Worm (Caenorhabditis elegans) whole organism, L2 larva: ENCODE results near the gene F54H12.2.

Experiments used
- C34F6.9 ChIP-seq: fragments of 150-350 bp; optimal IDR thresholded peaks from 2 replicates; lab custom pipeline; 2014; ENCODE audit warnings: missing biosample characterization, missing genetic modification characterization
- F13H6.1 ChIP-seq: sonication (generic microtip); optimal IDR thresholded peaks from 2 replicates; lab custom pipeline; 2016; ENCODE audit warnings: missing genetic modification characterization, missing compliant biosample characterization
- R02D3.7 ChIP-seq: fragments of 150-350 bp; optimal IDR thresholded peaks from 2 replicates; lab custom pipeline; 2014; ENCODE audit warnings: missing biosample characterization, missing genetic modification characterization
- Y55F3AM.14 ChIP-seq: fragments of 200-800 bp; sonication (Bioruptor generic); optimal IDR thresholded peaks from 2 replicates; lab custom pipeline; 2018; ENCODE audit warnings: mild to moderate bottlenecking, missing genetic modification characterization, missing compliant biosample characterization
- ZK546.5 ChIP-seq: sonication (generic microtip); optimal IDR thresholded peaks from 2 replicates; lab custom pipeline; 2017; ENCODE audit warnings: missing biosample characterization, missing genetic modification characterization
- alr-1 ChIP-seq: fragments of 150-350 bp; optimal IDR thresholded peaks from 2 replicates; lab custom pipeline; 2014; ENCODE audit warnings: missing biosample characterization, missing genetic modification characterization
- ama-1 ChIP-seq: fragments of 150-350 bp; optimal IDR thresholded peaks from 2 replicates; lab custom pipeline; 2018; ENCODE audit warnings: inconsistent platforms
- blmp-1 ChIP-seq: sonication (generic microtip); optimal IDR thresholded peaks from 2 replicates; lab custom pipeline; 2017; ENCODE audit warnings: missing genetic modification characterization, mild to moderate bottlenecking, missing compliant biosample characterization, antibody characterized with exemption, moderate library complexity; ENCODE audit not compliant: insufficient read depth
- ceh-16 ChIP-seq: fragments of 150-350 bp; optimal IDR thresholded peaks from 2 replicates; lab custom pipeline; 2014; ENCODE audit warnings: missing biosample characterization, missing genetic modification characterization
- crh-2 ChIP-seq: sonication (generic microtip); optimal IDR thresholded peaks from 2 replicates; lab custom pipeline; 2017; ENCODE audit warnings: missing biosample characterization, missing genetic modification characterization
- dmd-4 ChIP-seq: sonication (generic microtip); optimal IDR thresholded peaks from 2 replicates; lab custom pipeline; 2017; ENCODE audit warnings: missing biosample characterization, missing genetic modification characterization
- egl-27 ChIP-seq: sonication (generic microtip); optimal IDR thresholded peaks from 3 replicates; lab custom pipeline; 2017; ENCODE audit warnings: missing biosample characterization, missing genetic modification reagents, missing genetic modification characterization
- elt-1 ChIP-seq: fragments of 150-350 bp; optimal IDR thresholded peaks from 2 replicates; lab custom pipeline; 2014; ENCODE audit warnings: missing biosample characterization, missing genetic modification characterization
- elt-3 ChIP-seq: sonication (generic microtip); optimal IDR thresholded peaks from 2 replicates; lab custom pipeline; 2017; ENCODE audit warnings: missing biosample characterization, missing genetic modification characterization
- fos-1 ChIP-seq: fragments of 150-350 bp; optimal IDR thresholded peaks from 2 replicates; lab custom pipeline; 2014; ENCODE audit warnings: missing biosample characterization, missing genetic modification characterization
- lin-11 ChIP-seq: fragments of 150-350 bp; sonication (generic microtip); optimal IDR thresholded peaks from 2 replicates; lab custom pipeline; 2014; ENCODE audit warnings: missing biosample characterization, missing genetic modification characterization, inconsistent platforms, mixed read lengths
- lin-13 ChIP-seq: fragments of 150-350 bp; optimal IDR thresholded peaks from 2 replicates; lab custom pipeline; 2014; ENCODE audit warnings: missing biosample characterization, missing genetic modification reagents, missing genetic modification characterization
- lsy-2 ChIP-seq, 2 experiments: fragments of 150-350 bp in 1 of 2; sonication (generic microtip) in 1 of 2; optimal IDR thresholded peaks; 2 replicates each; lab custom pipeline; 2014 to 2017; ENCODE audit warnings: missing biosample characterization in 2 of 2, missing genetic modification characterization in 2 of 2
- mab-5 ChIP-seq: fragments of 150-350 bp; optimal IDR thresholded peaks from 2 replicates; lab custom pipeline; 2014; ENCODE audit warnings: missing biosample characterization, missing genetic modification characterization
- mdl-1 ChIP-seq, 2 experiments: fragments of 150-350 bp in 1 of 2; sonication (generic microtip) in 1 of 2; optimal IDR thresholded peaks; 2 replicates each; lab custom pipeline; 2017; ENCODE audit warnings: missing biosample characterization in 2 of 2, missing genetic modification characterization in 2 of 2
- nhr-10 ChIP-seq: sonication (generic microtip); optimal IDR thresholded peaks from 2 replicates; lab custom pipeline; 2017; ENCODE audit warnings: missing biosample characterization, missing genetic modification characterization
- nhr-11 ChIP-seq: fragments of 150-350 bp; optimal IDR thresholded peaks from 2 replicates; lab custom pipeline; 2014; ENCODE audit warnings: missing biosample characterization, missing genetic modification characterization
- nhr-12 ChIP-seq: fragments of 150-350 bp; optimal IDR thresholded peaks from 2 replicates; lab custom pipeline; 2014; ENCODE audit warnings: missing biosample characterization, missing genetic modification characterization
- nhr-129 ChIP-seq: fragments of 150-350 bp; optimal IDR thresholded peaks from 2 replicates; lab custom pipeline; 2014; ENCODE audit warnings: missing biosample characterization, missing genetic modification characterization
- nhr-21 ChIP-seq: fragments of 150-350 bp; optimal IDR thresholded peaks from 2 replicates; lab custom pipeline; 2014; ENCODE audit warnings: missing biosample characterization, missing genetic modification characterization
- nhr-23 ChIP-seq: fragments of 150-350 bp; optimal IDR thresholded peaks from 2 replicates; lab custom pipeline; 2014; ENCODE audit warnings: missing biosample characterization, missing genetic modification reagents, missing genetic modification characterization
- nhr-237 ChIP-seq: fragments of 150-350 bp; optimal IDR thresholded peaks from 2 replicates; lab custom pipeline; 2014; ENCODE audit warnings: missing biosample characterization, missing genetic modification characterization
- nhr-25 ChIP-seq: fragments of 150-350 bp; sonication (generic microtip); optimal IDR thresholded peaks from 3 replicates; lab custom pipeline; 2014; ENCODE audit warnings: missing biosample characterization, missing genetic modification characterization
- nhr-77 ChIP-seq: fragments of 150-350 bp; optimal IDR thresholded peaks from 2 replicates; lab custom pipeline; 2014; ENCODE audit warnings: missing biosample characterization, missing genetic modification characterization
- peb-1 ChIP-seq: fragments of 150-350 bp; optimal IDR thresholded peaks from 2 replicates; lab custom pipeline; 2014; ENCODE audit warnings: missing biosample characterization, missing genetic modification characterization
- sma-3 ChIP-seq: sonication (generic microtip); optimal IDR thresholded peaks from 2 replicates; lab custom pipeline; 2016; ENCODE audit warnings: missing genetic modification reagents, missing genetic modification characterization, missing compliant biosample characterization
- sma-9 ChIP-seq, 2 experiments: fragments of 150-350 bp in 1 of 2; sonication (generic microtip) in 1 of 2; optimal IDR thresholded peaks; 2 replicates each; lab custom pipeline; 2014 to 2016; ENCODE audit warnings: missing genetic modification characterization in 2 of 2, mild to moderate bottlenecking in 1 of 2, missing biosample characterization in 1 of 2, missing compliant biosample characterization in 1 of 2, missing genetic modification reagents in 1 of 2, moderate library complexity in 1 of 2
- snpc-4 ChIP-seq: fragments of 150-350 bp; optimal IDR thresholded peaks from 2 replicates; lab custom pipeline; 2014; ENCODE audit warnings: missing biosample characterization, missing genetic modification characterization
- unc-55 ChIP-seq: fragments of 150-350 bp; sonication (generic microtip); optimal IDR thresholded peaks from 3 replicates; lab custom pipeline; 2014; ENCODE audit warnings: missing biosample characterization, missing genetic modification reagents, missing genetic modification characterization
- unc-62 ChIP-seq: fragments of 150-350 bp; optimal IDR thresholded peaks from 2 replicates; lab custom pipeline; 2014; ENCODE audit warnings: missing biosample characterization, missing genetic modification reagents, missing genetic modification characterization
- zag-1 ChIP-seq: fragments of 150-350 bp; optimal IDR thresholded peaks from 2 replicates; lab custom pipeline; 2014; ENCODE audit warnings: missing biosample characterization, missing genetic modification characterization
- ztf-11 ChIP-seq: sonication (generic microtip); optimal IDR thresholded peaks from 2 replicates; lab custom pipeline; 2017; ENCODE audit warnings: missing biosample characterization, missing genetic modification characterization
- ztf-4 ChIP-seq: fragments of 150-350 bp; optimal IDR thresholded peaks from 2 replicates; lab custom pipeline; 2014; ENCODE audit warnings: missing biosample characterization, missing genetic modification characterization

Gene F54H12.2

DNA sequence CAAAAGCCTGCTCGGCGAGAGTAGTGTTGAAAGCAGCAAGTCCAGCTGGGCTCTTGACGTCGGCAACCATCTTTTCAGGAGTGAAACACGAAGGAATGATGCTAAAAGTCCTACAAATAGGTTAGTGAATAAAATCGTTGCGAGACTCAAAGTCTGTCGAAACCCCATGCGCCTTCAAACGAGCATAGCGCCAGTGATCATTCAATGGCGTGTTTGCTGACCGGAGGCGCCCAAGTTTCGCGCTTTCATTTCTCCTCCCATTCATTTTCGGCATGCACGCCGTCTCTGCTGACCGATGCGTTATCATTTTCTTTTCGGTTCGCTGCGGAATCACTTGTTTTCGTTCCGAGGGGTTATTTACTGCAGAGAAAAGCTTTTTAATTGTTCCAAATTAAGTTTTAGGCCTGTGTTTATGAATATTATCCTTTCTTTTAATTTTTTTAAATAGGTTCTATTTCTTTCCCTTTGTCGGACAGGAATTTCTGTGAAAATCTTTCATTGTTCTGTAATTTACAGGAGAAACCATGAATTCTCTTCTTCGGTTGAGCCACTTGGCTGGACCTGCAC is 8.9 kb downstream of the F54H12.2 start, which contains the start of the genes eef-1B.1 and aco-2 (continued):
- peak; percentile 93 for TF ChIP-seq crh-2 (tag; lab: Kevin White, UChicago)
- peak; percentile 55 for TF ChIP-seq ztf-4 (tag; lab: Kevin White, UChicago)
- TF ChIP-seq nhr-10 (tag; lab: Kevin White, UChicago): no peak
- TF ChIP-seq egl-27 (tag; lab: Kevin White, UChicago): peak; percentile 87
- peak; percentile 95 for TF ChIP-seq sma-9 (GFP tag; optimal IDR thresholded peaks at IDR 0.05; lab: Kevin White, UChicago)
- no peak for TF ChIP-seq sma-9 (tag; optimal IDR thresholded peaks at IDR 0.05; lab: Kevin White, UChicago)
- peak; percentile 80 for TF ChIP-seq fos-1
- peak; percentile 89 for TF ChIP-seq lin-13
- peak in 1 of 2 experiments; percentile 61 for TF ChIP-seq mdl-1 (tag; optimal IDR thresholded peaks at IDR 0.05; lab: Kevin White, UChicago)
- TF ChIP-seq nhr-25 (tag; lab: Kevin White, UChicago): peak; percentile 94
- peak; percentile 86 to 95 for TF ChIP-seq lsy-2 (tag; optimal IDR thresholded peaks at IDR 0.05; lab: Kevin White, UChicago)
- TF ChIP-seq peb-1 (tag; lab: Kevin White, UChicago): no peak
- TF ChIP-seq elt-3 (tag; lab: Kevin White, UChicago): no peak
- no peak for TF ChIP-seq dmd-4 (tag; lab: Kevin White, UChicago)
- TF ChIP-seq nhr-12 (tag; lab: Kevin White, UChicago): peak; percentile 28

DNA sequence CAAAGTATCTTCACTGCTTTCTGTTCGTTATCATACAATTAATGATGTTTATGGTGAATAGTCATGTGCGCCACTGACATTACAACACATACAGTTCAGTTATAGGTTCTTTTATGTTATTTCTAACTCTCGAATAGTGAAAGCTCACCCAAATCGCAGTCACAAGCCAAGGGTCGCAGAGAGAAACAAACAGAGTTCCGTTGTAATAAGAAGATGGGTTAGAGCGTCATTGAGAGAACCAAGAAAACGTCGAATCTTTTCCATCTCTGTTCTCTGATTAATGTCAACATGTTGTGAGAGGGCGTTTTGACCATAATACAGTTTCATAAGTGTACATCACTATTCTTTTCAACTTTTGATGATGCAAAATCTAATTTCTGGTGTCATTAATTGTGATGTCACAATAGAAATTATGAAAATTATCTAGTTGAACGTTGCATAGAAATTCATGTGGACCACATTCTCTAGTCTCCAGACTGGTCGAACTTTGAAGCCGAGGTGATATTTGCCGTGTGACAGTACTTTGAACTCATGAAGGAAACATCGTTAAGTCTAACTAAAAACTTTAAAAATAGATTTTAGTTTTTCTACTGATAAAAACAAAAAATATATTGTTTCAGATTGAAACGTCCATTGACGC is 9.7 kb downstream of the F54H12.2 start:
- TF ChIP-seq unc-55 (GFP tag; lab: Kevin White, UChicago): no peak
- TF ChIP-seq Y55F3AM.14: no peak
- TF ChIP-seq ztf-11 (tag; lab: Kevin White, UChicago): no peak
- no peak for TF ChIP-seq zag-1
- peak; percentile 6 for TF ChIP-seq crh-2 (tag; lab: Kevin White, UChicago)
- TF ChIP-seq snpc-4 (tag; lab: Kevin White, UChicago): no peak
- no peak for TF ChIP-seq nhr-23
- peak; percentile 65 for TF ChIP-seq nhr-129 (tag; lab: Kevin White, UChicago)
- TF ChIP-seq blmp-1 (tag; lab: Kevin White, UChicago): peak; percentile 83
- TF ChIP-seq fos-1: peak; percentile 29
- peak in 1 of 2 experiments; percentile 39 for TF ChIP-seq lsy-2 (tag; optimal IDR thresholded peaks at IDR 0.05; lab: Kevin White, UChicago)
- peak; percentile 15 for TF ChIP-seq C34F6.9 (tag; lab: Kevin White, UChicago)
- peak; percentile 57 for TF ChIP-seq ama-1 (lab: Kevin White, UChicago)
- no peak for TF ChIP-seq nhr-11
- TF ChIP-seq sma-9 (GFP tag; optimal IDR thresholded peaks at IDR 0.05; lab: Kevin White, UChicago): peak; percentile 33
- no peak for TF ChIP-seq sma-9 (tag; optimal IDR thresholded peaks at IDR 0.05; lab: Kevin White, UChicago)
- peak; percentile 41 for TF ChIP-seq nhr-25 (tag; lab: Kevin White, UChicago)
- TF ChIP-seq ztf-4 (tag; lab: Kevin White, UChicago): peak; percentile 45
- peak; percentile 33 for TF ChIP-seq nhr-21 (tag; lab: Kevin White, UChicago)
- no peak for TF ChIP-seq ZK546.5 (tag; lab: Kevin White, UChicago)

DNA sequence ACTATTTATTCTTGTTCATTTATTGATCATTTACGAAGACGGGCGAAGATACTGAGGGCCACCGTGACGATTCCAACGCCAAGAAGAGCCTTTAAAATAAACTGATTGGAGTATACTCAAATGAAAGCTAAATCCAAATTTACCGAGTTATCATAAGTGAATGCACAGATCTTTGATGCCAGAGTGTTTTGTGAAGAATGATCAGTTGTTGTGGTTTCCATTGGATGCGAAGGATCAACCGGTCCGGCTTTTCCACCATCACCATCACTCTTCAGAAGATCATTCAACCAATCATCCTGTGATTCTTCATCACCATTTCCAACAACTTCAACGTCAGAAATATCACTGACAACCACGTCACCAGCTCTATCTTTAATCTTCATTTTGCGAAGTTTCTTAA is 12.8 kb downstream of the F54H12.2 start:
- TF ChIP-seq nhr-25 (tag; lab: Kevin White, UChicago) (no peak), elt-3 (tag; lab: Kevin White, UChicago) (no peak), ceh-16 (tag; lab: Kevin White, UChicago) (no peak), nhr-237 (tag; lab: Kevin White, UChicago) (no peak), egl-27 (tag; lab: Kevin White, UChicago) (no peak), lin-11 (no peak), nhr-77 (tag; lab: Kevin White, UChicago) (no peak), nhr-10 (tag; lab: Kevin White, UChicago) (no peak), peb-1 (tag; lab: Kevin White, UChicago) (no peak), lsy-2 (tag; optimal IDR thresholded peaks at IDR 0.05; lab: Kevin White, UChicago) (no peak), lin-13 (no peak), crh-2 (tag; lab: Kevin White, UChicago) (no peak), alr-1 (tag; lab: Kevin White, UChicago) (no peak), ZK546.5 (tag; lab: Kevin White, UChicago) (no peak), fos-1 (no peak), R02D3.7 (tag; lab: Kevin White, UChicago) (no peak), blmp-1 (tag; lab: Kevin White, UChicago) (no peak), elt-1 (tag; lab: Kevin White, UChicago) (no peak), mdl-1 (tag; optimal IDR thresholded peaks at IDR 0.05; lab: Kevin White, UChicago) (no peak), Y55F3AM.14 (no peak), sma-9 (GFP tag; optimal IDR thresholded peaks at IDR 0.05; lab: Kevin White, UChicago) (peak; percentile 7), sma-9 (tag; optimal IDR thresholded peaks at IDR 0.05; lab: Kevin White, UChicago) (no peak), nhr-23 (no peak), nhr-129 (tag; lab: Kevin White, UChicago) (no peak), F13H6.1 (peak; percentile 26), nhr-21 (tag; lab: Kevin White, UChicago) (peak; percentile 45), sma-3 (GFP tag; lab: Kevin White, UChicago) (peak; percentile 11), ama-1 (lab: Kevin White, UChicago) (peak; percentile 24), mab-5 (tag; lab: Kevin White, UChicago) (no peak), nhr-11 (no peak), C34F6.9 (tag; lab: Kevin White, UChicago) (no peak), unc-62 (GFP tag; lab: Kevin White, UChicago) (no peak)
